Worm (Caenorhabditis elegans): ENCODE results near the gene cal-3.

DNA sequence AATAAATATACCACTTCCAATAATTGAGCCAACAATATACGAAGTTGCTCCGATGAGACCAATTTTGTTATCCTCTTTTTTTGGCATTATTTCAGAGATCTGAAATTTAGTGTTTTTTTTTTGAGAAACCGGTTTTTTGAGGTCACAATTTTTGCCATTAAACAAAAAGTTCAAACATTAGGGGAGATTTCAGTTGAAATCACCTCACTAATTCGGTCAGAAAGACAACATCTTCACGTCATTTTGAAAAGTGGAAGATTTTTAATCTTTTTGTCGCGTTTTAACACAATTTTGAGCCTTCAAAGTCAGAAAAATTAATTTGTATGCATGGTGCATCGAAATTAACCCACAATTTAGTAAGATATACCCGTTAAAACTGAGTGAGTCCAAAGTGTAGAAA is 30.0 kb upstream of the cal-3 start, which contains the start of gene aat-8:
- no peak for TF ChIP-seq ets-7 (tag; optimal IDR thresholded peaks at IDR 0.05)
- TF ChIP-seq ama-1 (optimal IDR thresholded peaks at IDR 0.05): no peak
- no peak for TF ChIP-seq flt-1 (GFP tag; IDR thresholded peaks at IDR 0.05)
- no peak for TF ChIP-seq tbx-37 (GFP tag; conservative IDR thresholded peaks at IDR 0.05)
- no peak for TF ChIP-seq scrt-1 (GFP tag; IDR thresholded peaks at IDR 0.05)
- TF ChIP-seq hmg-4 (GFP tag; optimal IDR thresholded peaks at IDR 0.05): no peak
- no peak for TF ChIP-seq tra-4 (tag; optimal IDR thresholded peaks at IDR 0.05)
- TF ChIP-seq sea-1 (GFP tag; conservative IDR thresholded peaks at IDR 0.05): no peak
- TF ChIP-seq hnd-1 (tag; optimal IDR thresholded peaks at IDR 0.05): no peak
- TF ChIP-seq F13C5.2 (tag; optimal IDR thresholded peaks at IDR 0.05): no peak
- no peak for TF ChIP-seq ceh-13 (GFP tag; optimal IDR thresholded peaks at IDR 0.05)
- TF ChIP-seq hmbx-1 (tag; optimal IDR thresholded peaks at IDR 0.05): no peak
- no peak for TF ChIP-seq ceh-36 (tag; optimal IDR thresholded peaks at IDR 0.05)
- TF ChIP-seq tbx-11 (GFP tag; IDR thresholded peaks at IDR 0.05): no peak

Measured in whole organism, early embryonic.